Worm (Caenorhabditis elegans): ENCODE data around the gene F02C9.2.

DNA sequence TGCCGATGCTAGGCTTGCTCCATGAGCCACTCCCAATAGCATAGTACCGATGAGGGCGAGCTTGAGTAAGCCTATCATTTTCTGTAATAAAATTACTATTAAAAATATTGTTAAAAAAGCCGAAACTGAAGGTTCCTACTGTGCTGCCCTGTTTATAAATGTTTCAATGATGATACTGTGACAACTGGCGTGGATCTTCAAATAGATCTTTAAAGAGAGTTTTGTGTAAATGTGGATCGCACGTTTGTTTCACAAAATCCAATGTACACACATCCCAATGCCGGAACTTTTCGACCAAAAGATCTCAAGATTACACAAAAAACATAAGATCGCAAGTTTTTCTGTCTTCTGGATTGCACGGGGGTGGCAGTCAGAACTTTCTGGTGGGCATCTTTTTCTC lies 31.9 kb downstream of the F02C9.2 start, which contains the start of gene C36C5.14:
- TF ChIP-seq unc-39 (tag; optimal IDR thresholded peaks at IDR 0.05): no peak
- TF ChIP-seq elt-2 (tag; optimal IDR thresholded peaks at IDR 0.05): no peak
- TF ChIP-seq elt-1 (tag; optimal IDR thresholded peaks at IDR 0.05): no peak
- TF ChIP-seq snpc-4 (tag; optimal IDR thresholded peaks at IDR 0.05): no peak
- no peak for TF ChIP-seq aly-2 (tag; optimal IDR thresholded peaks at IDR 0.05)
- TF ChIP-seq mdl-1 (tag; optimal IDR thresholded peaks at IDR 0.05): no peak
- TF ChIP-seq ztf-4 (tag; optimal IDR thresholded peaks at IDR 0.05): no peak
- no peak for TF ChIP-seq nfya-1 (tag; optimal IDR thresholded peaks at IDR 0.05; ENCODE audit: insufficient read depth)
- TF ChIP-seq skn-1 (tag; optimal IDR thresholded peaks at IDR 0.05): no peak
- no peak for TF ChIP-seq egl-27 (tag; optimal IDR thresholded peaks at IDR 0.05)
- no peak for TF ChIP-seq R02D3.7 (tag; optimal IDR thresholded peaks at IDR 0.05)

Data from whole organism, L3 larva.